Fruit fly (Drosophila melanogaster) whole organism, adult: ENCODE data around the gene CG34124.

Experiments
- CG11617 ChIP-seq: fragments of 200-800 bp; sonication (Bioruptor generic); optimal IDR thresholded peaks from 2 replicates; lab custom pipeline; 2017; ENCODE audit warnings: mild to moderate bottlenecking, missing biosample characterization, missing genetic modification reagents, missing genetic modification characterization
- CG12768 ChIP-seq: fragments of 200-800 bp; sonication (Bioruptor generic); optimal IDR thresholded peaks from 2 replicates; lab custom pipeline; 2017; ENCODE audit warnings: missing biosample characterization, missing genetic modification characterization, mild to moderate bottlenecking, moderate library complexity, missing genetic modification reagents
- CG14711 ChIP-seq: fragments of 200-800 bp; sonication (Bioruptor generic); optimal IDR thresholded peaks from 2 replicates; lab custom pipeline; 2018; ENCODE audit warnings: missing biosample characterization, mild to moderate bottlenecking, missing genetic modification characterization, moderate library complexity
- CG1620 ChIP-seq: fragments of 200-800 bp; sonication (Bioruptor generic); optimal IDR thresholded peaks from 2 replicates; lab custom pipeline; 2016; ENCODE audit warnings: missing biosample characterization, missing genetic modification characterization
- CG33017 ChIP-seq: fragments of 200-800 bp; sonication (Bioruptor generic); optimal IDR thresholded peaks from 2 replicates; lab custom pipeline; 2018; ENCODE audit warnings: missing biosample characterization, mild to moderate bottlenecking, missing genetic modification characterization, moderate library complexity
- CG5204 ChIP-seq: fragments of 200-800 bp; sonication (Bioruptor generic); optimal IDR thresholded peaks from 2 replicates; lab custom pipeline; 2016; ENCODE audit warnings: missing biosample characterization, missing genetic modification characterization
- CG7045 ChIP-seq: fragments of 200-800 bp; sonication (Bioruptor generic); optimal IDR thresholded peaks from 2 replicates; lab custom pipeline; 2017; ENCODE audit warnings: missing biosample characterization, mild to moderate bottlenecking, missing genetic modification characterization
- CG7101 ChIP-seq: fragments of 200-800 bp; sonication (Bioruptor generic); optimal IDR thresholded peaks from 2 replicates; lab custom pipeline; 2018; ENCODE audit warnings: missing biosample characterization, mild to moderate bottlenecking, missing genetic modification characterization, moderate library complexity
- Clk ChIP-seq: fragments of 200-800 bp; sonication (Bioruptor generic); optimal IDR thresholded peaks from 2 replicates; lab custom pipeline; 2017; ENCODE audit warnings: missing biosample characterization, missing genetic modification characterization
- Crg-1 ChIP-seq: fragments of 200-800 bp; sonication (Bioruptor generic); optimal IDR thresholded peaks from 2 replicates; lab custom pipeline; 2016; ENCODE audit warnings: missing biosample characterization, missing genetic modification characterization
- Hr96 ChIP-seq: fragments of 200-800 bp; sonication (Bioruptor generic); optimal IDR thresholded peaks from 2 replicates; lab custom pipeline; 2016; ENCODE audit warnings: missing biosample characterization, missing genetic modification characterization
- Mnt ChIP-seq: fragments of 200-800 bp; sonication (Bioruptor generic); optimal IDR thresholded peaks from 2 replicates; lab custom pipeline; 2016; ENCODE audit warnings: missing biosample characterization, mild to moderate bottlenecking, missing genetic modification characterization
- bab1 ChIP-seq: fragments of 200-800 bp; sonication (Bioruptor generic); optimal IDR thresholded peaks from 3 replicates; lab custom pipeline; 2019; ENCODE audit warnings: missing biosample characterization, mild to moderate bottlenecking, missing genetic modification characterization, moderate library complexity
- cic ChIP-seq: fragments of 200-800 bp; sonication (Bioruptor generic); optimal IDR thresholded peaks from 2 replicates; lab custom pipeline; 2017; ENCODE audit warnings: missing biosample characterization, mild to moderate bottlenecking, missing genetic modification characterization, moderate library complexity
- cnc ChIP-seq, 2 experiments: fragments of >200 bp; optimal IDR thresholded peaks; 2 replicates each; lab custom pipeline; 2017
- kay ChIP-seq: fragments of 200-800 bp; sonication (Bioruptor generic); peaks from one replicate; lab custom pipeline; 2016; ENCODE audit warnings: missing biosample characterization, missing genetic modification characterization, borderline replicate concordance
- ovo ChIP-seq: fragments of 200-800 bp; sonication (Bioruptor generic); optimal IDR thresholded peaks from 2 replicates; lab custom pipeline; 2016; ENCODE audit warnings: missing biosample characterization, missing genetic modification characterization
- pad ChIP-seq: fragments of 200-800 bp; sonication (Bioruptor generic); optimal IDR thresholded peaks from 3 replicates; lab custom pipeline; 2017; ENCODE audit warnings: missing biosample characterization, missing genetic modification characterization, mild to moderate bottlenecking, moderate library complexity, missing genetic modification reagents
- tj ChIP-seq: fragments of 200-800 bp; sonication (Bioruptor generic); optimal IDR thresholded peaks from 3 replicates; lab custom pipeline; 2017; ENCODE audit warnings: missing biosample characterization, mild to moderate bottlenecking, missing genetic modification characterization, moderate library complexity
- toe ChIP-seq: fragments of 200-800 bp; sonication (Bioruptor generic); optimal IDR thresholded peaks from 2 replicates; lab custom pipeline; 2016; ENCODE audit warnings: missing biosample characterization, missing genetic modification characterization

CG34124 gene

dm6 chr2L:4958111-4958510 lies at the start of gene CG34124:
CG34124 (plus strand) TSS chr2L:4958411.
- TF ChIP-seq pad (GFP tag; lab: Kevin White, UChicago) (no peak), CG14711 (tag; lab: Kevin White, UChicago) (no peak), ovo (GFP tag; lab: Kevin White, UChicago) (no peak), CG12768 (GFP tag; lab: Kevin White, UChicago) (no peak), Mnt (GFP tag; lab: Kevin White, UChicago) (no peak), kay (GFP tag; lab: Kevin White, UChicago) (no peak)

dm6 chr2L:4915715-4916153 lies 42.5 kb upstream of the CG34124 start:
- TF ChIP-seq cic (GFP tag; lab: Kevin White, UChicago) = no peak
- no peak for TF ChIP-seq Clk
- peak; percentile 81 for TF ChIP-seq CG11617 (GFP tag; lab: Kevin White, UChicago)
- no peak for TF ChIP-seq kay (GFP tag; lab: Kevin White, UChicago)
- no peak for TF ChIP-seq CG5204 (GFP tag; lab: Kevin White, UChicago)
- TF ChIP-seq Hr96 (GFP tag; lab: Kevin White, UChicago) = peak; percentile 47
- no peak for TF ChIP-seq Mnt (GFP tag; lab: Kevin White, UChicago)
- no peak for TF ChIP-seq CG12768 (GFP tag; lab: Kevin White, UChicago)
- TF ChIP-seq CG7045 (GFP tag; lab: Kevin White, UChicago) = no peak
- TF ChIP-seq cnc (optimal IDR thresholded peaks at IDR 0.05; lab: Kevin White, UChicago) = no peak
- peak; percentile 55 for TF ChIP-seq Crg-1 (GFP tag; lab: Kevin White, UChicago)
- peak; percentile 98 for TF ChIP-seq bab1 (GFP tag; lab: Kevin White, UChicago)
- peak; percentile 0 for TF ChIP-seq CG1620 (GFP tag; lab: Kevin White, UChicago)
- no peak for TF ChIP-seq CG33017 (tag; lab: Kevin White, UChicago)
- peak; percentile 73 for TF ChIP-seq CG7101
- TF ChIP-seq tj = peak; percentile 68
- TF ChIP-seq toe (GFP tag; lab: Kevin White, UChicago) = no peak
- TF ChIP-seq pad (GFP tag; lab: Kevin White, UChicago) = peak; percentile 79
- peak; percentile 13 for TF ChIP-seq ovo (GFP tag; lab: Kevin White, UChicago)
- peak; percentile 77 for TF ChIP-seq CG14711 (tag; lab: Kevin White, UChicago)

dm6 chr2L:4916738-4917137 lies 41.5 kb upstream of the CG34124 start:
- TF ChIP-seq tj (peak; percentile 90), ovo (GFP tag; lab: Kevin White, UChicago) (no peak), CG7045 (GFP tag; lab: Kevin White, UChicago) (no peak)

- peak; percentile 30 for TF ChIP-seq CG7045 (GFP tag; lab: Kevin White, UChicago)
- no peak for TF ChIP-seq bab1 (GFP tag; lab: Kevin White, UChicago)
Observed at dm6 chr2L:4928340-4928739, 29.9 kb upstream of the CG34124 start.

dm6 chr2L:4930541-4930940 lies 27.7 kb upstream of the CG34124 start:
- TF ChIP-seq Mnt (GFP tag; lab: Kevin White, UChicago) (no peak), kay (GFP tag; lab: Kevin White, UChicago) (peak; percentile 36), cnc (optimal IDR thresholded peaks at IDR 0.05; lab: Kevin White, UChicago) (no peak), toe (GFP tag; lab: Kevin White, UChicago) (peak; percentile 9), Crg-1 (GFP tag; lab: Kevin White, UChicago) (no peak), CG33017 (tag; lab: Kevin White, UChicago) (peak; percentile 90), pad (GFP tag; lab: Kevin White, UChicago) (no peak), Hr96 (GFP tag; lab: Kevin White, UChicago) (peak; percentile 12), cic (GFP tag; lab: Kevin White, UChicago) (no peak), CG12768 (GFP tag; lab: Kevin White, UChicago) (peak; percentile 51), Clk (no peak), CG7045 (GFP tag; lab: Kevin White, UChicago) (peak; percentile 83), CG14711 (tag; lab: Kevin White, UChicago) (peak; percentile 69), bab1 (GFP tag; lab: Kevin White, UChicago) (peak; percentile 35), CG1620 (GFP tag; lab: Kevin White, UChicago) (no peak), tj (peak; percentile 30), CG7101 (peak; percentile 67), CG5204 (GFP tag; lab: Kevin White, UChicago) (peak; percentile 61), ovo (GFP tag; lab: Kevin White, UChicago) (no peak), CG11617 (GFP tag; lab: Kevin White, UChicago) (peak; percentile 20)

dm6 chr2L:4932284-4932683 lies 25.9 kb upstream of the CG34124 start, which contains the start of gene hoe1:
hoe1 (minus strand) TSS chr2L:4932384.
- TF ChIP-seq CG12768 (GFP tag; lab: Kevin White, UChicago) = no peak
- no peak for TF ChIP-seq cnc (optimal IDR thresholded peaks at IDR 0.05; lab: Kevin White, UChicago)
- TF ChIP-seq CG33017 (tag; lab: Kevin White, UChicago) = no peak
- no peak for TF ChIP-seq ovo (GFP tag; lab: Kevin White, UChicago)

dm6 chr2L:4936325-4936869 lies 21.8 kb upstream of the CG34124 start, which contains the start of gene hoe2:
hoe2 (minus strand) TSS chr2L:4936450.
- TF ChIP-seq CG7045 (GFP tag; lab: Kevin White, UChicago) (peak; percentile 5), cic (GFP tag; lab: Kevin White, UChicago) (no peak)
